Fruit fly (Drosophila melanogaster) whole organism, embryonic: ENCODE results near the gene eIF2Bepsilon.

Source experiments
- Adf1 ChIP-seq: fragments of 200-800 bp; sonication (Bioruptor generic); IDR thresholded peaks from 2 replicates; pipeline ENCODE4 v1.3.6; 2022; ENCODE audit warnings: missing biosample characterization, missing genetic modification characterization
- Atf6 ChIP-seq: fragments of 200-800 bp; sonication (Bioruptor generic); IDR thresholded peaks from 2 replicates; pipeline ENCODE4 v1.3.6; 2022; ENCODE audit warnings: missing biosample characterization, missing genetic modification characterization
- Bgb ChIP-seq: fragments of 200-800 bp; sonication (Bioruptor generic); IDR thresholded peaks from 2 replicates; pipeline ENCODE4 v1.3.6; 2022; ENCODE audit warnings: missing biosample characterization, missing genetic modification characterization; ENCODE audit not compliant: partially characterized antibody
- CG10147 ChIP-seq: fragments of 200-800 bp; sonication (Bioruptor generic); optimal IDR thresholded peaks from 2 replicates; lab custom pipeline; 2019; ENCODE audit warnings: missing biosample characterization, mild to moderate bottlenecking, missing genetic modification characterization, moderate library complexity
- CG11398 ChIP-seq: fragments of 200-800 bp; sonication (Bioruptor generic); optimal IDR thresholded peaks from 2 replicates; lab custom pipeline; 2016; ENCODE audit warnings: missing biosample characterization, missing genetic modification characterization
- CG13894 ChIP-seq: fragments of 200-800 bp; sonication (Bioruptor generic); optimal IDR thresholded peaks from 3 replicates; lab custom pipeline; 2018; ENCODE audit warnings: missing biosample characterization, mild to moderate bottlenecking, missing genetic modification characterization, moderate library complexity
- CG16779 ChIP-seq: fragments of 200-800 bp; sonication (Bioruptor generic); IDR thresholded peaks from 2 replicates; pipeline ENCODE4 v1.3.6; 2022; ENCODE audit warnings: missing biosample characterization, missing genetic modification characterization
- CG17361 ChIP-seq: fragments of 200-800 bp; sonication (Bioruptor generic); IDR thresholded peaks from 3 replicates; pipeline ENCODE4 v1.3.6; 2022; ENCODE audit warnings: missing biosample characterization, missing genetic modification characterization
- CG18599 ChIP-seq: fragments of 200-800 bp; sonication (Bioruptor generic); optimal IDR thresholded peaks from 3 replicates; lab custom pipeline; 2017; ENCODE audit warnings: missing biosample characterization, missing genetic modification characterization, mild to moderate bottlenecking, moderate library complexity, missing genetic modification reagents
- CG2120 ChIP-seq: fragments of 200-800 bp; sonication (Bioruptor generic); optimal IDR thresholded peaks from 3 replicates; lab custom pipeline; 2016; ENCODE audit warnings: missing biosample characterization, missing genetic modification characterization
- CG32532 ChIP-seq: fragments of 200-800 bp; sonication (Bioruptor generic); IDR thresholded peaks from 2 replicates; pipeline ENCODE4 v1.3.6; 2022; ENCODE audit warnings: missing biosample characterization, missing genetic modification characterization
- CG32772 ChIP-seq: fragments of 200-800 bp; sonication (Bioruptor generic); IDR thresholded peaks from 2 replicates; pipeline ENCODE4 v1.3.6; 2022; ENCODE audit warnings: missing biosample characterization, missing genetic modification characterization
- CG3281 ChIP-seq: fragments of 200-800 bp; sonication (Bioruptor generic); optimal IDR thresholded peaks from 3 replicates; lab custom pipeline; 2017; ENCODE audit warnings: missing biosample characterization, mild to moderate bottlenecking, missing genetic modification characterization
- CG3995 ChIP-seq: fragments of 200-800 bp; sonication (Bioruptor generic); optimal IDR thresholded peaks from 3 replicates; lab custom pipeline; 2016; ENCODE audit warnings: missing biosample characterization, missing genetic modification characterization
- CG5953 ChIP-seq: fragments of 200-800 bp; sonication (Bioruptor generic); IDR thresholded peaks from 2 replicates; pipeline ENCODE4 v1.3.6; 2022; ENCODE audit warnings: missing biosample characterization, missing genetic modification characterization
- CG6175 ChIP-seq: fragments of 200-800 bp; sonication (Bioruptor generic); IDR thresholded peaks from 3 replicates; pipeline ENCODE4 v1.3.6; 2022; ENCODE audit warnings: missing biosample characterization, missing genetic modification characterization
- CG7987 ChIP-seq: fragments of 200-800 bp; sonication (Bioruptor generic); optimal IDR thresholded peaks from 2 replicates; lab custom pipeline; 2018; ENCODE audit warnings: missing biosample characterization, mild to moderate bottlenecking, missing genetic modification characterization, moderate library complexity
- CG8290 ChIP-seq, 3 experiments: fragments of 200-800 bp; sonication (Bioruptor generic); optimal IDR thresholded peaks; 2 replicates each; lab custom pipeline; 2016 to 2019; ENCODE audit warnings: missing biosample characterization in 3 of 3, missing genetic modification characterization in 3 of 3, mild to moderate bottlenecking in 2 of 3, moderate library complexity in 1 of 3
- CG9437 ChIP-seq: fragments of 200-800 bp; sonication (Bioruptor generic); optimal IDR thresholded peaks from 2 replicates; lab custom pipeline; 2018; ENCODE audit warnings: missing biosample characterization, mild to moderate bottlenecking, missing genetic modification characterization
- CHES-1-like ChIP-seq: fragments of 200-800 bp; sonication (Bioruptor generic); optimal IDR thresholded peaks from 2 replicates; lab custom pipeline; 2016; ENCODE audit warnings: missing biosample characterization, missing genetic modification characterization
- Dip3 ChIP-seq: fragments of 200-800 bp; sonication (Bioruptor generic); optimal IDR thresholded peaks from 3 replicates; lab custom pipeline; 2016; ENCODE audit warnings: missing biosample characterization, missing genetic modification characterization
- Dref ChIP-seq: fragments of 200-800 bp; sonication (Bioruptor generic); IDR thresholded peaks from 2 replicates; pipeline ENCODE4 v1.3.6; 2022; ENCODE audit warnings: missing biosample characterization, missing genetic modification characterization
- Ets65A ChIP-seq: fragments of 200-800 bp; sonication (Bioruptor generic); peaks from one replicate; lab custom pipeline; 2016; ENCODE audit warnings: missing biosample characterization, missing genetic modification characterization
- GATAe ChIP-seq: fragments of 200-800 bp; sonication (Bioruptor generic); conservative IDR thresholded peaks from 2 replicates; pipeline ENCODE4 v1.3.6; 2022; ENCODE audit warnings: missing biosample characterization, missing genetic modification characterization
- Gsc ChIP-seq: fragments of 200-800 bp; sonication (Bioruptor generic); IDR thresholded peaks from 2 replicates; pipeline ENCODE4 v1.3.6; 2022; ENCODE audit warnings: missing biosample characterization, missing genetic modification characterization
- H2.0 ChIP-seq: fragments of 200-800 bp; sonication (Bioruptor generic); IDR thresholded peaks from 2 replicates; pipeline ENCODE4 v1.3.6; 2022; ENCODE audit warnings: missing biosample characterization, missing genetic modification characterization
- Hr51 ChIP-seq, 2 experiments: fragments of 200-800 bp; sonication (Bioruptor generic); optimal IDR thresholded peaks; 2 replicates in 1 of 2; 3 replicates in 1 of 2; lab custom pipeline; 2016 to 2018; ENCODE audit warnings: missing biosample characterization in 2 of 2, missing genetic modification characterization in 2 of 2, mild to moderate bottlenecking in 1 of 2, moderate library complexity in 1 of 2
- Med ChIP-seq: fragments of 200-800 bp; sonication (Bioruptor generic); peaks from one replicate; lab custom pipeline; 2016; ENCODE audit warnings: missing biosample characterization, missing genetic modification characterization, mild to moderate bottlenecking, inconsistent platforms, moderate library complexity
- Sry-δ ChIP-seq: fragments of 200-800 bp; sonication (Bioruptor generic); optimal IDR thresholded peaks from 2 replicates; lab custom pipeline; 2016; ENCODE audit warnings: missing biosample characterization, missing genetic modification characterization
- TFAM ChIP-seq: fragments of 200-800 bp; sonication (Bioruptor generic); optimal IDR thresholded peaks from 2 replicates; lab custom pipeline; 2017; ENCODE audit warnings: missing biosample characterization, missing genetic modification characterization, inconsistent platforms
- Trl ChIP-seq, 3 experiments: fragments of >200 bp in 2 of 3; fragments of 200-800 bp in 1 of 3; sonication (Bioruptor generic) in 1 of 3; optimal IDR thresholded peaks; 2 replicates in 1 of 3; 3 replicates in 2 of 3; lab custom pipeline; 2016 to 2017; ENCODE audit warnings: missing biosample characterization in 1 of 3, missing genetic modification characterization in 1 of 3
- crol ChIP-seq: fragments of 200-800 bp; sonication (Bioruptor generic); IDR thresholded peaks from 2 replicates; pipeline ENCODE4 v1.3.6; 2022; ENCODE audit warnings: missing biosample characterization, missing genetic modification characterization
- cwo ChIP-seq: fragments of 200-800 bp; sonication (Bioruptor generic); optimal IDR thresholded peaks from 3 replicates; lab custom pipeline; 2017; ENCODE audit warnings: missing biosample characterization, missing genetic modification characterization, mild to moderate bottlenecking, moderate library complexity, missing genetic modification reagents
- danr ChIP-seq: fragments of 200-800 bp; sonication (Bioruptor generic); IDR thresholded peaks from 2 replicates; pipeline ENCODE4 v1.3.6; 2022; ENCODE audit warnings: missing biosample characterization, missing genetic modification characterization
- exex ChIP-seq: fragments of 200-800 bp; sonication (Bioruptor generic); optimal IDR thresholded peaks from 4 replicates; lab custom pipeline; 2018; ENCODE audit warnings: missing biosample characterization, mild to moderate bottlenecking, missing genetic modification characterization, moderate library complexity
- gfzf ChIP-seq: fragments of 200-800 bp; sonication (Bioruptor generic); optimal IDR thresholded peaks from 2 replicates; lab custom pipeline; 2016; ENCODE audit warnings: missing biosample characterization, mild to moderate bottlenecking, missing genetic modification characterization, moderate library complexity
- ind ChIP-seq: fragments of 200-800 bp; sonication (Bioruptor generic); optimal IDR thresholded peaks from 3 replicates; lab custom pipeline; 2016; ENCODE audit warnings: missing biosample characterization, missing genetic modification characterization
- onecut ChIP-seq: fragments of 200-800 bp; sonication (Bioruptor generic); IDR thresholded peaks from 2 replicates; pipeline ENCODE4 v1.3.6; 2022; ENCODE audit warnings: missing biosample characterization, missing genetic modification characterization
- pan ChIP-seq, 4 experiments: fragments of >200 bp in 3 of 4; fragments of 200-800 bp in 1 of 4; sonication (Bioruptor generic) in 1 of 4; optimal IDR thresholded peaks in 3 of 4; IDR thresholded peaks in 1 of 4; 2 replicates each; pipeline versions ENCODE4 v1.3.6 to Lab custom; 2017 to 2022; ENCODE audit warnings: missing biosample characterization in 2 of 4, missing genetic modification characterization in 2 of 4, mixed read lengths in 1 of 4
- pho ChIP-seq: fragments of 200-800 bp; sonication (Bioruptor generic); optimal IDR thresholded peaks from 2 replicates; lab custom pipeline; 2016; ENCODE audit warnings: missing biosample characterization, missing genetic modification characterization
- phol ChIP-seq: fragments of 200-800 bp; sonication (Bioruptor generic); optimal IDR thresholded peaks from 3 replicates; lab custom pipeline; 2018; ENCODE audit warnings: missing biosample characterization, mild to moderate bottlenecking, missing genetic modification characterization, moderate library complexity
- pum ChIP-seq: fragments of 200-800 bp; sonication (Bioruptor generic); optimal IDR thresholded peaks from 2 replicates; lab custom pipeline; 2016; ENCODE audit warnings: missing biosample characterization, missing genetic modification characterization
- schlank ChIP-seq: fragments of 200-800 bp; sonication (Bioruptor generic); optimal IDR thresholded peaks from 2 replicates; lab custom pipeline; 2018; ENCODE audit warnings: missing biosample characterization, mild to moderate bottlenecking, missing genetic modification characterization
- sr ChIP-seq: fragments of 200-800 bp; sonication (Bioruptor generic); IDR thresholded peaks from 3 replicates; pipeline ENCODE4 v1.3.6; 2022; ENCODE audit warnings: missing biosample characterization, missing genetic modification characterization
- sug ChIP-seq: fragments of 200-800 bp; optimal IDR thresholded peaks from 2 replicates; lab custom pipeline; 2019; ENCODE audit warnings: missing biosample characterization, mild to moderate bottlenecking, missing genetic modification characterization, moderate library complexity
- zfh1 ChIP-seq: fragments of 200-800 bp; sonication (Bioruptor generic); IDR thresholded peaks from 3 replicates; pipeline ENCODE4 v1.3.6; 2022; ENCODE audit warnings: missing biosample characterization, missing genetic modification characterization
- zfh2 ChIP-seq: fragments of 200-800 bp; sonication (Bioruptor generic); optimal IDR thresholded peaks from 2 replicates; lab custom pipeline; 2016; ENCODE audit warnings: missing biosample characterization, missing genetic modification characterization

The eIF2Bepsilon gene

dm6 chrX:1950311-1950710 lies 27.6 kb upstream of the eIF2Bepsilon start:
- TF ChIP-seq phol (tag; lab: Kevin White, UChicago) (no peak), GATAe (peak; percentile 58; the same call in 1 of the 2 replicates), Dref (GFP tag; lab: Robert Waterston, UW) (0 out of 2 replicates have a peak, but pooled peaks have one; percentile 24), CG7987 (GFP tag; lab: Kevin White, UChicago) (peak; percentile 8), pan (optimal IDR thresholded peaks at IDR 0.05; lab: Kevin White, UChicago) (no peak), pan (GFP tag; optimal IDR thresholded peaks at IDR 0.05 in 1 of 2, IDR thresholded peaks at IDR 0.05 in 1 of 2) (no peak), TFAM (GFP tag; lab: Kevin White, UChicago) (no peak), Trl (optimal IDR thresholded peaks at IDR 0.05; lab: Kevin White, UChicago) (peak; percentile 5 to 24), Trl (GFP tag; optimal IDR thresholded peaks at IDR 0.05; lab: Kevin White, UChicago) (no peak), Bgb (GFP tag; lab: Robert Waterston, UW) (0 out of 2 replicates have a peak, but pooled peaks have one; percentile 7), Med (GFP tag; lab: Kevin White, UChicago) (peak; percentile 27), CG17361 (GFP tag; lab: Robert Waterston, UW) (no peak), CG6175 (0 out of 3 replicates have a peak, but pooled peaks have one; percentile 7), CG10147 (GFP tag; lab: Kevin White, UChicago) (no peak), H2.0 (GFP tag; lab: Robert Waterston, UW) (no peak), crol (peak; percentile 94), sug (peak; percentile 0), Gsc (GFP tag; lab: Robert Waterston, UW) (no peak), exex (peak; percentile 14), zfh2 (no peak), Dip3 (GFP tag; lab: Kevin White, UChicago) (no peak), cwo (peak; percentile 41)

- TF ChIP-seq Ets65A = peak; percentile 69
- TF ChIP-seq CHES-1-like (GFP tag; lab: Kevin White, UChicago) = no peak
- no peak for TF ChIP-seq CG8290 (GFP tag; optimal IDR thresholded peaks at IDR 0.05; lab: Kevin White, UChicago)
- no peak for TF ChIP-seq CG8290 (tag; optimal IDR thresholded peaks at IDR 0.05; lab: Kevin White, UChicago)
- peak; percentile 69 for TF ChIP-seq sr (GFP tag; lab: Robert Waterston, UW)
- TF ChIP-seq Sry-δ = no peak
- TF ChIP-seq onecut = no peak
- peak; percentile 11; the same call in 1 of the 2 replicates for TF ChIP-seq Adf1 (GFP tag; lab: Robert Waterston, UW)
- no peak for TF ChIP-seq ind (GFP tag; lab: Kevin White, UChicago)
- TF ChIP-seq Med (GFP tag; lab: Kevin White, UChicago) = peak; percentile 47
- TF ChIP-seq CG32772 = 0 out of 2 replicates have a peak, but pooled peaks have one; percentile 10
- no peak for TF ChIP-seq pum (GFP tag; lab: Kevin White, UChicago)
- TF ChIP-seq, all 482 proteins: peak for 5
Measured at dm6 chrX:1949598-1949997, 26.9 kb upstream of the eIF2Bepsilon start.

- TF ChIP-seq Med (GFP tag; lab: Kevin White, UChicago) (peak; percentile 85), ind (GFP tag; lab: Kevin White, UChicago) (peak; percentile 36), CG18599 (peak; percentile 87), Dip3 (GFP tag; lab: Kevin White, UChicago) (peak; percentile 80), Hr51 (GFP tag; optimal IDR thresholded peaks at IDR 0.05; lab: Kevin White, UChicago) (peak; percentile 10 to 52), CG32532 (GFP tag; lab: Robert Waterston, UW) (peak; percentile 84; the same call in 1 of the 2 replicates), CG2120 (peak; percentile 83), gfzf (GFP tag; lab: Kevin White, UChicago) (no peak), CG11398 (no peak), CG3995 (peak; percentile 40), CG5953 (GFP tag; lab: Robert Waterston, UW) (no peak), CG3281 (peak; percentile 84), zfh1 (peak; percentile 47; the same call in 1 of the 3 replicates), pho (GFP tag; lab: Kevin White, UChicago) (peak; percentile 54), CG9437 (GFP tag; lab: Kevin White, UChicago) (peak; percentile 32), CG13894 (tag; lab: Kevin White, UChicago) (no peak), CG16779 (peak; percentile 50; the same call in 1 of the 2 replicates), danr (no peak), schlank (tag; lab: Kevin White, UChicago) (peak; percentile 41), Atf6 (peak; percentile 71)
Measured at dm6 chrX:1948508-1949065, 25.9 kb upstream of the eIF2Bepsilon start.
